Worm (Caenorhabditis elegans) whole organism, late embryonic: ENCODE results near the gene tbc-14.

Source experiments
- ets-4 ChIP-seq: sonication (generic microtip); optimal IDR thresholded peaks from 2 replicates; lab custom pipeline; 2016; ENCODE audit warnings: missing genetic modification characterization, missing compliant biosample characterization
- pros-1 ChIP-seq: fragments of 150-350 bp; optimal IDR thresholded peaks from 2 replicates; lab custom pipeline; 2014; ENCODE audit warnings: missing biosample characterization, missing genetic modification reagents, missing genetic modification characterization
- tbx-2 ChIP-seq: sonication (generic microtip); optimal IDR thresholded peaks from 2 replicates; lab custom pipeline; 2016; ENCODE audit warnings: missing genetic modification characterization, missing compliant biosample characterization

- TF ChIP-seq pros-1 (no peak), tbx-2 (tag; lab: Kevin White, UChicago) (no peak), ets-4 (tag; lab: Kevin White, UChicago) (no peak)
These were observed 46.8 kb upstream of the tbc-14 start, which contains the start of gene ndua-7 for ce11 chrII:13494175-13494650.
